Fruit fly (Drosophila melanogaster) S2 (cell line): ENCODE data around the gene CG11997.

Experiments
- CG8478 ChIP-seq: fragments of >200 bp; optimal IDR thresholded peaks from 2 replicates; lab custom pipeline; 2018
- CTCF ChIP-seq, 2 experiments: fragments of >200 bp; optimal IDR thresholded peaks; 2 replicates each; lab custom pipeline; 2018

DNA sequence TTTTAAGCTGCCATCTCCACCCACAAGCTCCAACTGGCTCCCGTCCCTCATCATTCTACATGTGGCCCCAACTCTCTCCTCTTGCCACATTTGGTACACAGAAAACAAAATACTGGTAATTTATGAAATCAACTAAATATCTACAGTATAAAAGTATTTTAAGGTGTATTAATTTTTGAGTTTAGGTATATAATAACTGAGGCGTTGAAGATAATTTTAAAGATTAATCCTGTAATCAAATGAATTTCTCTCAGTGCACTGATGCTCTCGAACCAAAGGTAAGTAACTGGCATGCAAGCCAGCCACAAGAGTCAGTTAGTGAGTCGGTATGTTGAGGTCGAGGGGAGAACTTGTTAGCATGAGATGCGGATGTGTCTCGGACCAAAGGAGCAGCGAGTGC lies 29.9 kb upstream of the CG11997 start:
- TF ChIP-seq CG8478 (lab: Kevin White, UChicago) = no peak
- TF ChIP-seq CTCF (optimal IDR thresholded peaks at IDR 0.05; lab: Kevin White, UChicago) = no peak
